Worm (Caenorhabditis elegans) whole organism, L4/young adult: ENCODE results near the gene math-8.
"Not testable (repeated sequence)": the region's sequence is repeated elsewhere in the genome, so short reads cannot be mapped to it uniquely, and the experiment has no call there.

ENCODE experiments used
- W03F9.2 ChIP-seq: fragments of 150-350 bp; optimal IDR thresholded peaks from 2 replicates; lab custom pipeline; 2014; ENCODE audit warnings: missing biosample characterization, missing genetic modification characterization
- dao-5 ChIP-seq: sonication (generic microtip); optimal IDR thresholded peaks from 2 replicates; lab custom pipeline; 2016; ENCODE audit warnings: missing genotype, missing genetic modification characterization, moderate library complexity, missing compliant biosample characterization
- him-1 ChIP-seq: sonication (generic microtip); optimal IDR thresholded peaks from 2 replicates; lab custom pipeline; 2016; ENCODE audit warnings: missing genotype, missing genetic modification reagents, missing genetic modification characterization, missing compliant biosample characterization

The math-8 gene

ce11 chrII:1893912-1894311, 4.9 kb upstream of the math-8 start, which contains the start of gene C16C4.1:
Gene C16C4.1, plus strand, starts transcription at chrII:1894212.
- TF ChIP-seq him-1 (no peak), dao-5 (no peak)

- TF ChIP-seq W03F9.2, result no peak
- TF ChIP-seq dao-5, result no peak
- TF ChIP-seq him-1, result no peak
These were observed 1.7 kb upstream of the math-8 start, which contains the start of gene math-9 for ce11 chrII:1890682-1891081. Gene math-9, minus strand, starts transcription at chrII:1890782.

DNA sequence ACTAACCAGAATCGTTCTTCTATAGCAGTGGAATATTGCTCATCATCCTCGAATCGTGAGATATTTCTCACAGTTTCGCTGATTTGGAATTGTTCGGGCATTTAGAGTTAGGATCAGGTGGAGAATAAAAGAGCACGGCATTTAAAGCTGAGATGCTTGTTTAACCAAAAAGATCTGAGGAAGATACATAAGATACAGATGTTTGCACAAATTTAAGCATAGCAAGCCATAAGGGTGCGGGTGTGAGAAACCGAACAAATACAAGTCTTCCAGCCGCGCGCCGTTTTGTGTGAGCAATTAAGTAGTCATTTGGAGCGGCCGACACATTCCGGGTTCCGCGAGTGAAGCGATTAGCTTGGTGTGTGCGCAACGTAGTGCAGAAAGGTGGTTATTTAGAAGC, 2.6 kb downstream of the math-8 start, which contains the start of gene math-7:
Gene math-7, minus strand, starts transcription at position 101 of the 400 bp plus-strand sequence.
- TF ChIP-seq him-1 (no peak), dao-5 (no peak), W03F9.2 (no peak)

- no peak for TF ChIP-seq him-1
- no peak for TF ChIP-seq W03F9.2
- TF ChIP-seq dao-5, result no peak
These were observed 4.3 kb downstream of the math-8 start, which contains the start of gene math-6 for ce11 chrII:1884635-1885034. Gene math-6, minus strand, starts transcription at chrII:1884735.

DNA sequence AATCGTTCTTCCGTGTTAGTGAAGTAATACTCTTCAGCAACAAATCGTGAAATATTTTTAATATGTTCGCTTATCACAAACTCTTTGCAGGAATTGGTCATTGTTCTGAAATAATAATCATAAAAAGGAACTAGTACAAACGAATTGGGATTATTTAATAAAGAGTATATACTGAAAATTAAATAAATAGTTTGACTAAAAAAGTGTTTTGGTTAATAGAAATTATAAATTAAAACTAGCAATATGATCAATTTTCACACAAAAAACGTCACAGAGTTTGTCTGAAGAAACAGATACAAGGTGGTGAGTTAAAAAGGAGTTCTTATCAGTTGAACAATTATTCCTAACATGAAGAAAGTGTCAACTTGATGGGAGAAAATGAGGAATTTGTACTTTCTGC, 6.3 kb downstream of the math-8 start, which contains the start of gene math-5:
Gene math-5, minus strand, starts transcription at position 101 of the 400 bp plus-strand sequence.
- TF ChIP-seq dao-5 (no peak), W03F9.2 (no peak), him-1 (no peak)

DNA sequence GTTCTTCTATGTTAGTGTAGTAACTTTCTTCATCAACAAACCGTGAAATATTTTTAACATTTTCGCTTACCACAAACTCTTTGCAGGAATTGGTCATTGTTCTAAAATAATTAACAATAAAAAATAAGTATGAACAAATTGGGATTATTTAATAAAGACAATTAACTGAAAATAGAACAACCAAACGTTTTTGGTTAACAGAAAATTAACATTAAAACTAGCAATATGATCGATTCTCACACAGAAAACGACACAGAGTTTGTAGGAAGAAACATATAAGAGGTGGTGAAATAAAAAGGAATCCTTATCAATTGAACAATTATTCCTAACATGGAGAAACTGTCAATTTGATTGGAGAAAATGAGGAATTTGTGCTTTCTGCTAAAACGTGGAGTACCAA, 10.3 kb downstream of the math-8 start, which contains the start of gene math-16:
Gene math-16, minus strand, starts transcription at position 101 of the 400 bp plus-strand sequence.
- TF ChIP-seq dao-5, result no peak
- TF ChIP-seq W03F9.2, result no peak
- no peak for TF ChIP-seq him-1

DNA sequence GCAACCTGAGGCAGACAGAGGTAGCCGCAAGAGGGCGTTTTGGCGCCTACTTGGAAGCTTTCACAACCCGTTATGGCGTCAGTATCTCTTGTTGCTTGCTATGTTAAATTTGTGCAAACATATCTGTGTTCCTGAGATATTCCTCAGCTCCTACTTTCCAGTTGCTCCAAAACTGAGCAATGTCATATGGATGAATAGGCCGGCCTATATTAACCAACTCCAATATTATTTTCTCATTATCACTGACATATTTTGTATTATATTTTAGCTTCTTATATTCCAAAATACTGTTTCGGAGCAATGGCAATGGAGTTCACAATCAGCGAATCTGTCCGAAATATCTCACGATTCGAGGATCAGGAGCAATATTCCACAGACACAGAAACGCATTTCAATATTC, 13.3 kb downstream of the math-8 start, which contains the start of gene math-13:
Gene math-13, plus strand, starts transcription at position 301 of the 400 bp plus-strand sequence.
- TF ChIP-seq dao-5 (no peak), him-1 (no peak), W03F9.2 (no peak)

DNA sequence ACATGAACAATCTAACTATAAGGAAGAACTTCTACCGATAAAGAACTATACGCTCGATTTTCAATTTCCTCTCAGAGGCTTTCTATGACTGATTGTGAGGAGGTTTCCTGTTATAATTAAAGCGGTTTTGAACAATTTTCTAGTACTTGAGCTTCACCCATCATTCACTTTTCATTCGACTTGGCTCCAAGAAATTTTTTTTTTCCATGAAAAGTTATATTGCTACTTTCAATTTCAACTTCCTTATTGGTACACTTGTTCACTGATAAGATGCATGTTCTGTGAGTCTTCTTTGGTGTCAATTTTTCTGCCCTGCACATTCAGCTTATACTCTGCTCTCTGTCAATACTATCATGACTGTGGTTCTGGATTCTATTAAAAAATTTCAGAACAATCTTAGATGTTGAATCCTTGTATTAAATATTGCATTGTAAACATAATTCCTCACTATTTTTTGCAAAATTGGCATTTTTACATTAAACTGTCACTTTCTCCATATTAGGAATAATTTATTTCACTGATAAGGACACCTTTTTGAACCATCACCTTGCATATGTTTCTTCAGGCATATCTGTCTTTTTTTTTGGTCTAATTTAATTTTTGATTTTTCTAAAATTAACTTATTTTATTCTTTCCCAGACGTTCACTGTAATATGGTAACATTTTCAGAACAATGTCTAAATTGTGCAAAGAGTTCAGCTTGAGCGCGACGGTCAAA, 17.9 kb downstream of the math-8 start, which contains the start of gene math-10:
Gene math-10, plus strand, starts transcription at position 668 of the 718 bp plus-strand sequence.
- TF ChIP-seq dao-5, result no peak
- no peak for TF ChIP-seq him-1
- TF ChIP-seq W03F9.2, result no peak

DNA sequence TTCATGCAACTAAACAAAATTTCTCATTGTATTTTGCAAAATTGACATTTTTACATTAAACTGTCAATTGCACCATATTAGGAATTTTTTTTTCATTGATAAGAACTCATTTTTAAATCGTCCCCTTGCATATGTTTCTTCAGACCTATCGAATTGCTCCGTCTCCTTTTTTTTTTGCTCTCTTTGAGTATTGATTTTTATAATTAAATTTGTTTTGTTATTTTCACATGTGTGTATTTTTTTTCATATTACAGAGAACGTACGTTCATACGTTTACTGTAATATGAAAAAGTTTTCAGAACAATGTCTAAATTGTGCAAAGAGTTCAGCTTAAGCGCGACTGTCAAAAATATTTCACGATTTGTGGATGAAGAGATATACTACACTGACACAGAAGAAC, 19.9 kb downstream of the math-8 start, which contains the start of gene math-14:
Gene math-14, plus strand, starts transcription at position 301 of the 400 bp plus-strand sequence.
- TF ChIP-seq him-1 (no peak), W03F9.2 (no peak), dao-5 (no peak)

- TF ChIP-seq him-1, result no peak
These were observed 23.1 kb downstream of the math-8 start, which contains the start of gene math-15 for ce11 chrII:1865683-1866431. Gene math-15, plus strand, starts transcription at chrII:1866381.

DNA sequence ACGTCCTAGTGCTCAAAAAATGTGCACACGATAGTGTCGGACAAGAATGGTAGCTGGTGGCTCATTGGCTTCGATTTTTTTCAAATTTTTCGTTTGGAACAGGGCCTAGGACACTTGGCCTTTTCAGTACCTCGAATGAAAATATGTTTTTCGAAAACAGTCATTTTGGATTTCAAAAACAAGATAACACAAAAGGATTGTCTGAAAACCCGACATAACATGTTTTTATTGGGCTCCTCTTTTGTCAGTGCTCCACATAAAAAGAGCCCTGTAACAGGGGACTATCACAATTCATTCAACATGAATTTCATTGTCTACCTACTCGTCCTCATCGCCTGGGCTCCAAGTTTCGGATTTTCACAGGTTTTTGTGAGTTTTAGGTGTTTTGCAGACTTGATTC, 24.7 kb downstream of the math-8 start, which contains the start of gene C16C4.17:
Gene C16C4.17, plus strand, starts transcription at position 301 of the 400 bp plus-strand sequence.
- no peak for TF ChIP-seq W03F9.2
- no peak for TF ChIP-seq him-1
- TF ChIP-seq dao-5, result no peak

- not testable (repeated sequence) for TF ChIP-seq dao-5, him-1, W03F9.2
These were observed 26.6 kb downstream of the math-8 start, which contains the start of gene fbxb-98 for ce11 chrII:1862334-1862733. Gene fbxb-98, plus strand, starts transcription at chrII:1862634.

ce11 chrII:1861285-1861793, 27.6 kb downstream of the math-8 start, which contains the start of gene C16C4.18:
Gene C16C4.18, minus strand, starts transcription at chrII:1861335.
- TF ChIP-seq him-1, dao-5, W03F9.2: not testable (repeated sequence)

DNA sequence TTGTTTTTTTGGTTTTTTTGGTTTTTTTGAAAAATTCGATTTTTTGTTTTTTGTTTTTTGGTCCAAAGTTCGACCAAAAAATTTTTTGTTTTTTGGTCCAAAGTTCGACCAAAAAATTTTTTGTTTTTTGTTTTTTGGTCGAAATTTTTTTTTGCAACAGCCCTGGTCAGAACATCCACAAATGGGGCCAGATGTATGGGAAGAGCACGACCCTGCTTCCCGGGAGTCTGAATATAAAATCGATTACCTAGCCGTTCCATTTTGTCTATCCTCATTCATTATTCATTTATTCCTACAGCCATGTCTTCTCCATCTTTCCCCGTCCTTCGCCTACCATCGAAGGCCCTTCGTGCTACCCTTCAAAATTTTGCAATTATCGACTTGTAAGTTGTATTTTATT, 34.9 kb downstream of the math-8 start, which contains the start of gene fbxb-95:
Gene fbxb-95, plus strand, starts transcription at position 301 of the 400 bp plus-strand sequence.
- TF ChIP-seq W03F9.2, dao-5, him-1: not testable (repeated sequence)

ce11 chrII:1852503-1852902, 36.5 kb downstream of the math-8 start, which contains the start of gene C52E2.2:
Gene C52E2.2, plus strand, starts transcription at chrII:1852803.
- TF ChIP-seq dao-5 (no peak), him-1 (no peak), W03F9.2 (no peak)
